Fruit fly (Drosophila melanogaster) whole organism, embryonic: Measurements from ENCODE around the gene retm.

Experiments
- B-H2 ChIP-seq: fragments of 200-800 bp; sonication (Bioruptor generic); optimal IDR thresholded peaks from 2 replicates; lab custom pipeline; 2018; ENCODE audit warnings: missing biosample characterization, mild to moderate bottlenecking, missing genetic modification characterization
- CG10147 ChIP-seq: fragments of 200-800 bp; sonication (Bioruptor generic); optimal IDR thresholded peaks from 2 replicates; lab custom pipeline; 2019; ENCODE audit warnings: missing biosample characterization, mild to moderate bottlenecking, missing genetic modification characterization, moderate library complexity
- CG11093 ChIP-seq: fragments of 200-800 bp; sonication (Bioruptor generic); IDR thresholded peaks from 3 replicates; pipeline ENCODE4 v1.3.6; 2022; ENCODE audit warnings: missing biosample characterization, missing genetic modification characterization
- CG12236 ChIP-seq: fragments of 200-800 bp; sonication (Bioruptor generic); optimal IDR thresholded peaks from 2 replicates; lab custom pipeline; 2016; ENCODE audit warnings: missing biosample characterization, missing genetic modification characterization
- CG1233 ChIP-seq: fragments of 200-800 bp; sonication (Bioruptor generic); optimal IDR thresholded peaks from 4 replicates; lab custom pipeline; 2018; ENCODE audit warnings: missing biosample characterization, mild to moderate bottlenecking, missing genetic modification characterization
- CG12659 ChIP-seq: fragments of 200-800 bp; sonication (Bioruptor generic); optimal IDR thresholded peaks from 3 replicates; lab custom pipeline; 2017; ENCODE audit warnings: mild to moderate bottlenecking, missing biosample characterization, missing genetic modification reagents, missing genetic modification characterization
- CG13123 ChIP-seq: fragments of 200-800 bp; sonication (Bioruptor generic); optimal IDR thresholded peaks from 2 replicates; lab custom pipeline; 2016; ENCODE audit warnings: missing biosample characterization, missing genetic modification characterization
- CG13424 ChIP-seq: fragments of 200-800 bp; sonication (Bioruptor generic); optimal IDR thresholded peaks from 2 replicates; lab custom pipeline; 2019; ENCODE audit warnings: missing biosample characterization, mild to moderate bottlenecking, missing genetic modification characterization, moderate library complexity
- CG13624 ChIP-seq: fragments of 200-800 bp; sonication (Bioruptor generic); optimal IDR thresholded peaks from 2 replicates; lab custom pipeline; 2016; ENCODE audit warnings: missing biosample characterization, missing genetic modification characterization
- CG17361 ChIP-seq: fragments of 200-800 bp; sonication (Bioruptor generic); IDR thresholded peaks from 3 replicates; pipeline ENCODE4 v1.3.6; 2022; ENCODE audit warnings: missing biosample characterization, missing genetic modification characterization
- CG17385 ChIP-seq: fragments of 200-800 bp; sonication (Bioruptor generic); optimal IDR thresholded peaks from 3 replicates; lab custom pipeline; 2018; ENCODE audit warnings: missing biosample characterization, mild to moderate bottlenecking, missing genetic modification characterization
- CG17568 ChIP-seq: fragments of 200-800 bp; sonication (Bioruptor generic); optimal IDR thresholded peaks from 2 replicates; lab custom pipeline; 2018; ENCODE audit warnings: missing biosample characterization, mild to moderate bottlenecking, missing genetic modification characterization, moderate library complexity
- CG2889 ChIP-seq: fragments of 200-800 bp; sonication (Bioruptor generic); IDR thresholded peaks from 3 replicates; pipeline ENCODE4 v1.3.6; 2022; ENCODE audit warnings: missing biosample characterization, missing genetic modification characterization
- CG32532 ChIP-seq: fragments of 200-800 bp; sonication (Bioruptor generic); IDR thresholded peaks from 2 replicates; pipeline ENCODE4 v1.3.6; 2022; ENCODE audit warnings: missing biosample characterization, missing genetic modification characterization
- CG3407 ChIP-seq: fragments of 200-800 bp; sonication (Bioruptor generic); optimal IDR thresholded peaks from 2 replicates; lab custom pipeline; 2018; ENCODE audit warnings: missing biosample characterization, mild to moderate bottlenecking, missing genetic modification characterization
- CG6765 ChIP-seq: fragments of 200-800 bp; sonication (Bioruptor generic); optimal IDR thresholded peaks from 3 replicates; lab custom pipeline; 2017; ENCODE audit warnings: missing biosample characterization, mild to moderate bottlenecking, missing genetic modification characterization
- CG6854 ChIP-seq: fragments of 200-800 bp; sonication (Bioruptor generic); optimal IDR thresholded peaks from 3 replicates; lab custom pipeline; 2017; ENCODE audit warnings: missing biosample characterization, mild to moderate bottlenecking, missing genetic modification characterization
- CG8089 ChIP-seq: fragments of 200-800 bp; sonication (Bioruptor generic); optimal IDR thresholded peaks from 3 replicates; lab custom pipeline; 2016; ENCODE audit warnings: missing biosample characterization, missing genetic modification characterization
- CG8281 ChIP-seq: fragments of 200-800 bp; sonication (Bioruptor generic); optimal IDR thresholded peaks from 2 replicates; lab custom pipeline; 2018; ENCODE audit warnings: missing biosample characterization, mild to moderate bottlenecking, missing genetic modification characterization, moderate library complexity
- CG9609 ChIP-seq: fragments of 200-800 bp; sonication (Bioruptor generic); optimal IDR thresholded peaks from 3 replicates; lab custom pipeline; 2016; ENCODE audit warnings: missing biosample characterization, missing genetic modification characterization
- CG9727 ChIP-seq: fragments of 200-800 bp; sonication (Bioruptor generic); optimal IDR thresholded peaks from 3 replicates; lab custom pipeline; 2017; ENCODE audit warnings: missing biosample characterization, mild to moderate bottlenecking, missing genetic modification characterization
- CG9932 ChIP-seq: fragments of 200-800 bp; sonication (Bioruptor generic); IDR thresholded peaks from 2 replicates; pipeline ENCODE4 v1.3.6; 2022; ENCODE audit warnings: missing biosample characterization, missing genetic modification characterization
- CTCF ChIP-seq: fragments of 200-800 bp; sonication (Bioruptor generic); optimal IDR thresholded peaks from 2 replicates; lab custom pipeline; 2017; ENCODE audit warnings: missing biosample characterization, mild to moderate bottlenecking, missing genetic modification characterization, moderate library complexity
- Chrac-16 ChIP-seq: fragments of 200-800 bp; sonication (Bioruptor generic); optimal IDR thresholded peaks from 3 replicates; lab custom pipeline; 2016; ENCODE audit warnings: missing biosample characterization, missing genetic modification characterization
- HHEX ChIP-seq: fragments of 200-800 bp; sonication (Bioruptor generic); optimal IDR thresholded peaks from 3 replicates; lab custom pipeline; 2017; ENCODE audit warnings: missing biosample characterization, mild to moderate bottlenecking, missing genetic modification characterization, missing genetic modification reagents
- HmgZ ChIP-seq: fragments of 200-800 bp; sonication (Bioruptor generic); optimal IDR thresholded peaks from 2 replicates; lab custom pipeline; 2018; ENCODE audit warnings: missing biosample characterization, mild to moderate bottlenecking, missing genetic modification characterization
- Hmr ChIP-seq: fragments of 200-800 bp; sonication (Bioruptor generic); optimal IDR thresholded peaks from 3 replicates; lab custom pipeline; 2017; ENCODE audit warnings: mild to moderate bottlenecking, missing biosample characterization, missing genetic modification reagents, missing genetic modification characterization
- Hr39 ChIP-seq: fragments of >200 bp; optimal IDR thresholded peaks from 2 replicates; lab custom pipeline; 2017
- MBD-R2 ChIP-seq: fragments of 200-800 bp; sonication (Bioruptor generic); IDR thresholded peaks from 2 replicates; pipeline ENCODE4 v1.3.6; 2022; ENCODE audit warnings: missing biosample characterization, missing genetic modification characterization
- NC2α ChIP-seq: fragments of 200-800 bp; sonication (Bioruptor generic); optimal IDR thresholded peaks from 2 replicates; lab custom pipeline; 2016; ENCODE audit warnings: missing biosample characterization, missing genetic modification characterization
- Nf-YB ChIP-seq: fragments of 200-800 bp; sonication (Bioruptor generic); optimal IDR thresholded peaks from 3 replicates; lab custom pipeline; 2019; ENCODE audit warnings: missing biosample characterization, mild to moderate bottlenecking, missing genetic modification characterization, moderate library complexity
- Six4 ChIP-seq: fragments of 200-800 bp; sonication (Bioruptor generic); optimal IDR thresholded peaks from 2 replicates; lab custom pipeline; 2016; ENCODE audit warnings: missing biosample characterization, missing genetic modification characterization
- btn ChIP-seq: fragments of 200-800 bp; sonication (Bioruptor generic); optimal IDR thresholded peaks from 2 replicates; lab custom pipeline; 2016; ENCODE audit warnings: missing biosample characterization, missing genetic modification characterization
- chn ChIP-seq: fragments of 200-800 bp; sonication (Bioruptor generic); optimal IDR thresholded peaks from 2 replicates; lab custom pipeline; 2016; ENCODE audit warnings: missing biosample characterization, missing genetic modification characterization
- dmrt11E ChIP-seq: fragments of 200-800 bp; sonication (Bioruptor generic); optimal IDR thresholded peaks from 3 replicates; lab custom pipeline; 2018; ENCODE audit warnings: missing biosample characterization, mild to moderate bottlenecking, missing genetic modification characterization, moderate library complexity
- ewg ChIP-seq: fragments of 200-800 bp; sonication (Bioruptor generic); optimal IDR thresholded peaks from 3 replicates; lab custom pipeline; 2017; ENCODE audit warnings: mild to moderate bottlenecking, missing biosample characterization, missing genetic modification reagents, missing genetic modification characterization
- eyg ChIP-seq: fragments of 200-800 bp; sonication (Bioruptor generic); optimal IDR thresholded peaks from 3 replicates; lab custom pipeline; 2016; ENCODE audit warnings: missing biosample characterization, missing genetic modification characterization
- fd96Cb ChIP-seq: fragments of 200-800 bp; sonication (Bioruptor generic); optimal IDR thresholded peaks from 2 replicates; lab custom pipeline; 2018; ENCODE audit warnings: missing biosample characterization, mild to moderate bottlenecking, missing genetic modification characterization, moderate library complexity
- fru ChIP-seq: fragments of >200 bp; optimal IDR thresholded peaks from 2 replicates; lab custom pipeline; 2017
- grn ChIP-seq: fragments of 200-800 bp; sonication (Bioruptor generic); optimal IDR thresholded peaks from 3 replicates; lab custom pipeline; 2017; ENCODE audit warnings: missing biosample characterization, missing genetic modification characterization
- h ChIP-seq: fragments of >200 bp; optimal IDR thresholded peaks from 2 replicates; lab custom pipeline; 2017
- hbn ChIP-seq: fragments of 200-800 bp; sonication (Bioruptor generic); IDR thresholded peaks from 2 replicates; pipeline ENCODE4 v1.3.6; 2022; ENCODE audit warnings: missing biosample characterization, missing genetic modification characterization; ENCODE audit not compliant: partially characterized antibody
- her ChIP-seq: fragments of 200-800 bp; sonication (Bioruptor generic); optimal IDR thresholded peaks from 2 replicates; lab custom pipeline; 2016; ENCODE audit warnings: missing biosample characterization, missing genetic modification characterization
- jumu ChIP-seq: fragments of 200-800 bp; sonication (Bioruptor generic); optimal IDR thresholded peaks from 3 replicates; lab custom pipeline; 2016; ENCODE audit warnings: missing biosample characterization, missing genetic modification characterization
- ken ChIP-seq: fragments of 200-800 bp; sonication (Bioruptor generic); IDR thresholded peaks from 3 replicates; pipeline ENCODE4 v1.3.6; 2022; ENCODE audit warnings: missing biosample characterization, missing genetic modification characterization
- kni ChIP-seq: fragments of 200-800 bp; sonication (Bioruptor generic); optimal IDR thresholded peaks from 3 replicates; lab custom pipeline; 2017; ENCODE audit warnings: mild to moderate bottlenecking, missing biosample characterization, missing genetic modification reagents, missing genetic modification characterization
- lilli ChIP-seq: fragments of 200-800 bp; sonication (Bioruptor generic); optimal IDR thresholded peaks from 3 replicates; lab custom pipeline; 2016; ENCODE audit warnings: missing biosample characterization, missing genetic modification characterization
- lov ChIP-seq, 2 experiments: fragments of 200-800 bp in 1 of 2; fragments of >200 bp in 1 of 2; sonication (Bioruptor generic) in 1 of 2; IDR thresholded peaks in 1 of 2; optimal IDR thresholded peaks in 1 of 2; 2 replicates in 1 of 2; 3 replicates in 1 of 2; pipeline versions ENCODE4 v1.3.6 to Lab custom; 2017 to 2022; ENCODE audit warnings: missing biosample characterization in 1 of 2, missing genetic modification characterization in 1 of 2
- org-1 ChIP-seq: fragments of 200-800 bp; sonication (Bioruptor generic); optimal IDR thresholded peaks from 2 replicates; lab custom pipeline; 2017; ENCODE audit warnings: missing biosample characterization, missing genetic modification characterization
- pho ChIP-seq: fragments of 200-800 bp; sonication (Bioruptor generic); optimal IDR thresholded peaks from 2 replicates; lab custom pipeline; 2016; ENCODE audit warnings: missing biosample characterization, missing genetic modification characterization
- slou ChIP-seq: fragments of 200-800 bp; sonication (Bioruptor generic); optimal IDR thresholded peaks from 3 replicates; lab custom pipeline; 2016; ENCODE audit warnings: missing biosample characterization, missing genetic modification characterization
- ssp ChIP-seq: fragments of 200-800 bp; sonication (Bioruptor generic); IDR thresholded peaks from 2 replicates; pipeline ENCODE4 v1.3.6; 2022; ENCODE audit warnings: missing biosample characterization, missing genetic modification characterization
- tx ChIP-seq: fragments of 200-800 bp; sonication (Bioruptor generic); optimal IDR thresholded peaks from 2 replicates; lab custom pipeline; 2016; ENCODE audit warnings: missing biosample characterization, missing genetic modification characterization

retm gene

dm6 chr2L:6498448-6498847, 42.7 kb upstream of the retm start, which contains the start of gene CG31637 (continued):
- no peak for TF ChIP-seq org-1 (GFP tag; lab: Kevin White, UChicago)
- no peak for TF ChIP-seq HHEX
- no peak for TF ChIP-seq NC2α (GFP tag; lab: Kevin White, UChicago)
- TF ChIP-seq chn (GFP tag; lab: Kevin White, UChicago) = no peak
- TF ChIP-seq btn (GFP tag; lab: Kevin White, UChicago) = no peak
- TF ChIP-seq MBD-R2 = peak; percentile 82
- TF ChIP-seq tx (GFP tag; lab: Kevin White, UChicago) = no peak
- TF ChIP-seq ken (GFP tag; lab: Robert Waterston, UW) = no peak
- TF ChIP-seq ewg (GFP tag; lab: Kevin White, UChicago) = peak; percentile 19
- TF ChIP-seq B-H2 (GFP tag; lab: Kevin White, UChicago) = peak; percentile 39
- TF ChIP-seq CG6854 (GFP tag; lab: Kevin White, UChicago) = no peak
- TF ChIP-seq her (GFP tag; lab: Kevin White, UChicago) = no peak
- TF ChIP-seq CG6765 (GFP tag; lab: Kevin White, UChicago) = peak; percentile 23
- TF ChIP-seq CG13624 = peak; percentile 61
- no peak for TF ChIP-seq ssp (GFP tag; lab: Robert Waterston, UW)
- no peak for TF ChIP-seq lov (optimal IDR thresholded peaks at IDR 0.05; lab: Kevin White, UChicago)
- TF ChIP-seq lov (GFP tag; IDR thresholded peaks at IDR 0.05; lab: Robert Waterston, UW) = no peak
- no peak for TF ChIP-seq Six4
- TF ChIP-seq CG17361 (GFP tag; lab: Robert Waterston, UW) = 0 out of 3 replicates have a peak, but pooled peaks have one; percentile 13
- no peak for TF ChIP-seq lilli (GFP tag; lab: Kevin White, UChicago)
- TF ChIP-seq CG8089 (GFP tag; lab: Kevin White, UChicago) = peak; percentile 2
- no peak for TF ChIP-seq Chrac-16
- peak; percentile 82 for TF ChIP-seq CG12659 (GFP tag; lab: Kevin White, UChicago)
- no peak for TF ChIP-seq hbn (GFP tag; lab: Robert Waterston, UW)
- peak; percentile 11 for TF ChIP-seq CG17385 (GFP tag; lab: Kevin White, UChicago)
- no peak for TF ChIP-seq CG2889 (GFP tag; lab: Robert Waterston, UW)
- TF ChIP-seq grn (GFP tag; lab: Kevin White, UChicago) = peak; percentile 57
- TF ChIP-seq HmgZ (tag; lab: Kevin White, UChicago) = peak; percentile 64
- no peak for TF ChIP-seq Hr39 (lab: Kevin White, UChicago)
- TF ChIP-seq pho (GFP tag; lab: Kevin White, UChicago) = peak; percentile 3
- TF ChIP-seq dmrt11E = no peak
- peak; percentile 14 for TF ChIP-seq slou (GFP tag; lab: Kevin White, UChicago)
- peak; percentile 14 for TF ChIP-seq fru (lab: Kevin White, UChicago)
- TF ChIP-seq jumu (GFP tag; lab: Kevin White, UChicago) = no peak
- TF ChIP-seq h (lab: Kevin White, UChicago) = no peak
- peak; percentile 32 for TF ChIP-seq CG10147 (GFP tag; lab: Kevin White, UChicago)
- TF ChIP-seq CG32532 (GFP tag; lab: Robert Waterston, UW) = no peak
- peak; percentile 61 for TF ChIP-seq Hmr (GFP tag; lab: Kevin White, UChicago)
- peak; percentile 54 for TF ChIP-seq Nf-YB (GFP tag; lab: Kevin White, UChicago)
- TF ChIP-seq CG13123 (GFP tag; lab: Kevin White, UChicago) = no peak
- TF ChIP-seq CG9932 = 0 out of 2 replicates have a peak, but pooled peaks have one; percentile 9
- no peak for TF ChIP-seq CG17568 (GFP tag; lab: Kevin White, UChicago)
- no peak for TF ChIP-seq eyg (GFP tag; lab: Kevin White, UChicago)
- no peak for TF ChIP-seq kni (GFP tag; lab: Kevin White, UChicago)
- TF ChIP-seq CTCF = peak; percentile 63
- no peak for TF ChIP-seq CG8281
- no peak for TF ChIP-seq CG12236 (GFP tag; lab: Kevin White, UChicago)
- TF ChIP-seq CG13424 = no peak
- no peak for TF ChIP-seq CG1233 (GFP tag; lab: Kevin White, UChicago)
- TF ChIP-seq CG3407 = no peak
- TF ChIP-seq CG9609 (GFP tag; lab: Kevin White, UChicago) = peak; percentile 27
- no peak for TF ChIP-seq CG9727 (GFP tag; lab: Kevin White, UChicago)
- no peak for TF ChIP-seq CG11093 (GFP tag; lab: Robert Waterston, UW)
- TF ChIP-seq fd96Cb (tag; lab: Kevin White, UChicago) = no peak
